Worm (Caenorhabditis elegans) whole organism, L1 larva: ENCODE results near the gene fbxb-111.
A peak's percentile ranks its signal among the peaks of the same experiment; 100 is the strongest.

Experiments
- C16A3.4 ChIP-seq: fragments of 150-350 bp; optimal IDR thresholded peaks from 2 replicates; lab custom pipeline; 2014; ENCODE audit warnings: missing biosample characterization, missing genetic modification characterization
- Y116A8C.19 ChIP-seq: sonication (generic microtip); optimal IDR thresholded peaks from 2 replicates; lab custom pipeline; 2016; ENCODE audit warnings: missing compliant biosample characterization, missing genetic modification characterization, borderline replicate concordance
- alr-1 ChIP-seq: fragments of 200-800 bp; sonication (Bioruptor generic); optimal IDR thresholded peaks from 2 replicates; lab custom pipeline; 2018; ENCODE audit warnings: borderline replicate concordance, mild to moderate bottlenecking, missing genetic modification characterization, missing compliant biosample characterization
- aly-2 ChIP-seq: fragments of 150-350 bp; optimal IDR thresholded peaks from 2 replicates; lab custom pipeline; 2014; ENCODE audit warnings: missing biosample characterization, missing genetic modification characterization
- ceh-82 ChIP-seq, 3 experiments: fragments of 150-350 bp in 1 of 3; sonication (generic microtip) in 2 of 3; optimal IDR thresholded peaks; 2 replicates each; lab custom pipeline; 2014 to 2017; ENCODE audit warnings: missing biosample characterization in 3 of 3, missing genetic modification characterization in 3 of 3
- ceh-90 ChIP-seq: sonication (generic microtip); optimal IDR thresholded peaks from 2 replicates; lab custom pipeline; 2016; ENCODE audit warnings: missing genetic modification characterization, missing compliant biosample characterization
- ces-1 ChIP-seq: fragments of 150-350 bp; optimal IDR thresholded peaks from 2 replicates; lab custom pipeline; 2014; ENCODE audit warnings: missing biosample characterization, missing genetic modification reagents, missing genetic modification characterization
- dpl-1 ChIP-seq, 3 experiments: fragments of 150-350 bp in 2 of 3; sonication (generic microtip) in 1 of 3; optimal IDR thresholded peaks; 2 replicates each; lab custom pipeline; 2014 to 2017; ENCODE audit warnings: missing biosample characterization in 3 of 3, missing genetic modification characterization in 3 of 3, missing genetic modification reagents in 3 of 3
- efl-1 ChIP-seq, 4 experiments: fragments of 150-350 bp; optimal IDR thresholded peaks in 3 of 4; peaks in 1 of 4; 1 replicate in 1 of 4; 2 replicates in 3 of 4; lab custom pipeline; 2014; ENCODE audit warnings: missing biosample characterization in 2 of 4, missing genetic modification characterization in 2 of 4, missing genetic modification reagents in 2 of 4
- efl-3 ChIP-seq: fragments of 200-800 bp; sonication (Bioruptor generic); optimal IDR thresholded peaks from 2 replicates; lab custom pipeline; 2018; ENCODE audit warnings: mild to moderate bottlenecking, missing genetic modification characterization, missing compliant biosample characterization
- egl-13 ChIP-seq: sonication (generic microtip); optimal IDR thresholded peaks from 2 replicates; lab custom pipeline; 2016; ENCODE audit warnings: missing genotype, missing genetic modification reagents, missing genetic modification characterization, missing compliant biosample characterization
- elt-2 ChIP-seq: sonication (generic microtip); optimal IDR thresholded peaks from 2 replicates; lab custom pipeline; 2016; ENCODE audit warnings: missing genetic modification characterization, mild to moderate bottlenecking, inconsistent platforms, missing compliant biosample characterization, missing genetic modification reagents
- elt-3 ChIP-seq, 6 experiments: fragments of 150-350 bp in 1 of 6; sonication (generic microtip); optimal IDR thresholded peaks; 2 replicates each; lab custom pipeline; 2017 to 2018; ENCODE audit warnings: missing biosample characterization in 6 of 6, missing genetic modification characterization in 6 of 6, inconsistent platforms in 1 of 6
- ets-5 ChIP-seq: fragments of 200-800 bp; sonication (Bioruptor generic); IDR thresholded peaks from 2 replicates; pipeline ENCODE4 v1.3.6; 2022; ENCODE audit warnings: missing genetic modification characterization, missing compliant biosample characterization
- fkh-10 ChIP-seq: sonication (generic microtip); optimal IDR thresholded peaks from 2 replicates; lab custom pipeline; 2017; ENCODE audit warnings: missing biosample characterization, missing genetic modification reagents, missing genetic modification characterization
- fos-1 ChIP-seq: fragments of 150-350 bp; optimal IDR thresholded peaks from 2 replicates; lab custom pipeline; 2014; ENCODE audit warnings: missing biosample characterization, missing genetic modification characterization
- irx-1 ChIP-seq: sonication (generic microtip); optimal IDR thresholded peaks from 2 replicates; lab custom pipeline; 2016; ENCODE audit warnings: missing genetic modification characterization, missing compliant biosample characterization
- isw-1 ChIP-seq: fragments of 200-800 bp; sonication (Bioruptor generic); IDR thresholded peaks from 2 replicates; pipeline ENCODE4 v1.3.6; 2022; ENCODE audit warnings: missing genetic modification characterization, missing compliant biosample characterization
- jun-1 ChIP-seq: fragments of 150-350 bp; optimal IDR thresholded peaks from 2 replicates; lab custom pipeline; 2014; ENCODE audit warnings: missing biosample characterization, missing genetic modification reagents, missing genetic modification characterization
- lin-14 ChIP-seq: fragments of 200-800 bp; sonication (Bioruptor generic); optimal IDR thresholded peaks from 2 replicates; lab custom pipeline; 2018; ENCODE audit warnings: mild to moderate bottlenecking, missing genetic modification characterization, moderate library complexity, missing compliant biosample characterization
- lin-39 ChIP-seq: fragments of 150-350 bp; optimal IDR thresholded peaks from 2 replicates; lab custom pipeline; 2014; ENCODE audit warnings: missing biosample characterization, missing genetic modification reagents, missing genetic modification characterization
- lir-3 ChIP-seq: sonication (generic microtip); optimal IDR thresholded peaks from 2 replicates; lab custom pipeline; 2016; ENCODE audit warnings: mild to moderate bottlenecking, missing genetic modification characterization, moderate library complexity, missing compliant biosample characterization; ENCODE audit not compliant: poor library complexity
- lsy-2 ChIP-seq, 2 experiments: fragments of 150-350 bp; optimal IDR thresholded peaks; 2 replicates each; lab custom pipeline; 2014; ENCODE audit warnings: missing biosample characterization in 2 of 2, missing genetic modification characterization in 2 of 2
- mab-9 ChIP-seq: fragments of 200-800 bp; sonication (Bioruptor generic); IDR thresholded peaks from 2 replicates; pipeline ENCODE4 v1.3.6; 2022; ENCODE audit warnings: missing genetic modification reagents, missing genetic modification characterization, missing compliant biosample characterization
- mdl-1 ChIP-seq, 2 experiments: fragments of 150-350 bp; optimal IDR thresholded peaks; 2 replicates each; lab custom pipeline; 2014 to 2017; ENCODE audit warnings: missing biosample characterization in 2 of 2, missing genetic modification characterization in 2 of 2, inconsistent platforms in 1 of 2
- nhr-28 ChIP-seq: fragments of 150-350 bp; optimal IDR thresholded peaks from 2 replicates; lab custom pipeline; 2014; ENCODE audit warnings: missing biosample characterization, missing genetic modification characterization
- pag-3 ChIP-seq: sonication (generic microtip); optimal IDR thresholded peaks from 2 replicates; lab custom pipeline; 2017; ENCODE audit warnings: missing genetic modification characterization, mild to moderate bottlenecking, missing compliant biosample characterization, antibody characterized with exemption, borderline replicate concordance; ENCODE audit not compliant: insufficient read depth
- pax-3 ChIP-seq: fragments of 200-800 bp; sonication (Bioruptor generic); optimal IDR thresholded peaks from 2 replicates; lab custom pipeline; 2018; ENCODE audit warnings: mild to moderate bottlenecking, missing genetic modification characterization, moderate library complexity, missing compliant biosample characterization
- rnt-1 ChIP-seq: sonication (generic microtip); optimal IDR thresholded peaks from 2 replicates; lab custom pipeline; 2016; ENCODE audit warnings: mild to moderate bottlenecking, missing genetic modification characterization, moderate library complexity, missing compliant biosample characterization
- skn-1 ChIP-seq: fragments of 150-350 bp; optimal IDR thresholded peaks from 2 replicates; lab custom pipeline; 2014; ENCODE audit warnings: missing biosample characterization, missing genetic modification characterization
- sox-4 ChIP-seq: sonication (generic microtip); optimal IDR thresholded peaks from 2 replicates; lab custom pipeline; 2016; ENCODE audit warnings: missing genetic modification characterization, missing compliant biosample characterization
- sptf-1 ChIP-seq: fragments of 150-350 bp; optimal IDR thresholded peaks from 2 replicates; lab custom pipeline; 2014; ENCODE audit warnings: missing biosample characterization, missing genetic modification characterization
- tlp-1 ChIP-seq: fragments of 150-350 bp; optimal IDR thresholded peaks from 2 replicates; lab custom pipeline; 2014; ENCODE audit warnings: missing biosample characterization, missing genetic modification characterization
- unc-130 ChIP-seq: fragments of 150-350 bp; optimal IDR thresholded peaks from 2 replicates; lab custom pipeline; 2017; ENCODE audit warnings: missing biosample characterization, missing genetic modification characterization, inconsistent platforms
- unc-62 ChIP-seq: fragments of 150-350 bp; optimal IDR thresholded peaks from 2 replicates; lab custom pipeline; 2014; ENCODE audit warnings: missing biosample characterization, missing genetic modification reagents, missing genetic modification characterization
- vab-15 ChIP-seq: sonication (generic microtip); optimal IDR thresholded peaks from 2 replicates; lab custom pipeline; 2017; ENCODE audit warnings: missing genotype, mild to moderate bottlenecking, missing genetic modification characterization, missing compliant biosample characterization
- xbp-1 ChIP-seq: sonication (generic microtip); optimal IDR thresholded peaks from 2 replicates; lab custom pipeline; 2016; ENCODE audit warnings: missing genetic modification characterization, missing compliant biosample characterization
- zag-1 ChIP-seq: fragments of 150-350 bp; optimal IDR thresholded peaks from 2 replicates; lab custom pipeline; 2014; ENCODE audit warnings: missing biosample characterization, missing genetic modification characterization

fbxb-111 gene

ce11 chrII:2787031-2787512 lies 12.3 kb upstream of the fbxb-111 start, which contains the start of the genes F08D12.12 and srpa-72 (continued):
- TF ChIP-seq sptf-1 (tag; lab: Kevin White, UChicago) (no peak), xbp-1 (tag; lab: Kevin White, UChicago) (peak; percentile 27), pax-3 (tag; lab: Kevin White, UChicago) (no peak), skn-1 (no peak), lsy-2 (tag; optimal IDR thresholded peaks at IDR 0.05; lab: Kevin White, UChicago) (peak; percentile 36 to 63), fos-1 (tag; lab: Kevin White, UChicago) (no peak), dpl-1 (GFP tag; optimal IDR thresholded peaks at IDR 0.05; lab: Kevin White, UChicago) (peak; percentile 23 to 57 (median 57)), ceh-82 (tag; optimal IDR thresholded peaks at IDR 0.05; lab: Kevin White, UChicago) (peak in 2 of 3 experiments; percentile 27 to 41), Y116A8C.19 (no peak), fkh-10 (GFP tag; lab: Kevin White, UChicago) (no peak), lin-39 (tag; lab: Kevin White, UChicago) (no peak), sox-4 (tag; lab: Kevin White, UChicago) (no peak), ces-1 (GFP tag; lab: Kevin White, UChicago) (no peak), unc-130 (tag; lab: Kevin White, UChicago) (peak; percentile 64), lin-14 (GFP tag; lab: Kevin White, UChicago) (peak; percentile 57), mab-9 (GFP tag; lab: Robert Waterston, UW) (no peak), efl-1 (optimal IDR thresholded peaks at IDR 0.05; lab: Kevin White, UChicago) (peak; percentile 56 to 60), efl-1 (GFP tag; optimal IDR thresholded peaks at IDR 0.05 in 1 of 2; lab: Kevin White, UChicago) (peak; percentile 53 to 95), mdl-1 (tag; optimal IDR thresholded peaks at IDR 0.05; lab: Kevin White, UChicago) (peak in 1 of 2 experiments; percentile 18), elt-2 (tag; lab: Kevin White, UChicago) (no peak), ets-5 (GFP tag; lab: Robert Waterston, UW) (no peak)

ce11 chrII:2785787-2786186 lies 11.0 kb upstream of the fbxb-111 start:
- TF ChIP-seq unc-62 (GFP tag; lab: Kevin White, UChicago), result no peak
- TF ChIP-seq efl-1 (optimal IDR thresholded peaks at IDR 0.05; lab: Kevin White, UChicago), result no peak
- peak in 1 of 2 experiments; percentile 49 for TF ChIP-seq efl-1 (GFP tag; optimal IDR thresholded peaks at IDR 0.05 in 1 of 2; lab: Kevin White, UChicago)

DNA sequence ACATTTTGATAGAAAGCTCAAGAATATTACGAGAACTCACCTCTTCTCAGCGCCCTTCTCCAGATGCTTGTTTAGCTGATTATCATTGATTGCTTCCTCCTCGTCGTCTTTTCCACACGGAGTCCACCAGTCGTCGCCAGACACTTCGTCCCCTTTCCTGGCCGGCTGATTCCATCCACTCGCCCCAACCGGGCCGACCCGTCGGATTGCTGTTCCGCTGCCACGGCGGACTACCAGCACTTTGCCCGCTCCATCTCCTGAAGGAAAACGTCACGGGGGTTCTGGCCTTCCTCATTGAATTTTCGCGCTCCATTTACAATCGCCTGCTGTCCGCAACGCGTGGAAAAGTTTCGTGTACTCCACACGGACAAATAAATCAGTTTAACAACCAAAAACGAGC lies 8.6 kb upstream of the fbxb-111 start:
- no peak for TF ChIP-seq rnt-1 (tag; lab: Kevin White, UChicago)
- TF ChIP-seq efl-3, result no peak
- TF ChIP-seq zag-1, result no peak
- TF ChIP-seq pax-3 (tag; lab: Kevin White, UChicago), result no peak
- TF ChIP-seq, all 84 proteins: peak for 0

- TF ChIP-seq tlp-1 (tag; lab: Kevin White, UChicago) (no peak), rnt-1 (tag; lab: Kevin White, UChicago) (no peak)
Observed at ce11 chrII:2781355-2781754, 6.6 kb upstream of the fbxb-111 start, which contains the start of gene F08D12.2. TSS of gene F08D12.2 (plus strand) at chrII:2781655.

DNA sequence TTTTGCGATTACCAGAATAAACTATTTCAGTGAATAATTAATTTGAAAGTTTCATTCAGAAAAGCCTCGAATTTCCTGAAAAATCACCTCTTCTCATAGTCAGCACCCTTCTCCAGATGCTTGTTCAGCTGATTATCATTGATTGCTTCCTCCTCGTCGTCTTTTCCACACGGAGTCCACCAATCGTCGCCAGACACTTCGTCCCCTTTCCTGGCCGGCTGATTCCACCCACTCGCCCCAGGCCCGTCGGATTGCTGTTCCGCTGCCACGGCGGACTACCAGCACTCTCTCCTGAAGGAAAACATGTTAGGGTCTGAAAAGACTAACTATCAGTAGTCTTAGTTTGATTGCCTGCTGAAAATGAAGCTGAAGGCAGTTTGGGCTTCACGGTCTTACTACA lies 6.0 kb upstream of the fbxb-111 start:
- TF ChIP-seq tlp-1 (tag; lab: Kevin White, UChicago), result no peak
- TF ChIP-seq vab-15 (tag; lab: Kevin White, UChicago), result no peak
- no peak for TF ChIP-seq isw-1 (GFP tag; lab: Robert Waterston, UW)
- TF ChIP-seq irx-1 (tag; lab: Kevin White, UChicago), result no peak
- TF ChIP-seq egl-13 (tag; lab: Kevin White, UChicago), result no peak
- no peak for TF ChIP-seq nhr-28 (tag; lab: Kevin White, UChicago)
- TF ChIP-seq elt-2 (tag; lab: Kevin White, UChicago), result no peak
- TF ChIP-seq lir-3, result no peak
- no peak for TF ChIP-seq mab-9 (GFP tag; lab: Robert Waterston, UW)
- no peak for TF ChIP-seq lin-14 (GFP tag; lab: Kevin White, UChicago)
- no peak for TF ChIP-seq unc-62 (GFP tag; lab: Kevin White, UChicago)
- no peak for TF ChIP-seq alr-1 (tag; lab: Kevin White, UChicago)
- TF ChIP-seq ceh-90 (tag; lab: Kevin White, UChicago), result no peak
- no peak for TF ChIP-seq aly-2 (tag; lab: Kevin White, UChicago)
- no peak for TF ChIP-seq C16A3.4 (tag; lab: Kevin White, UChicago)
- TF ChIP-seq zag-1, result no peak
- TF ChIP-seq jun-1 (tag; lab: Kevin White, UChicago), result no peak
- TF ChIP-seq pag-3 (tag; lab: Kevin White, UChicago), result no peak
- TF ChIP-seq elt-3 (tag; optimal IDR thresholded peaks at IDR 0.05; lab: Kevin White, UChicago), result no peak
